Fruit fly (Drosophila melanogaster) whole organism, embryonic: ENCODE data around the gene CG9518.

Experiments
- Asciz ChIP-seq: fragments of 200-800 bp; sonication (Bioruptor generic); optimal IDR thresholded peaks from 2 replicates; lab custom pipeline; 2017; ENCODE audit warnings: missing biosample characterization, mild to moderate bottlenecking, missing genetic modification characterization, missing genetic modification reagents
- B-H2 ChIP-seq: fragments of 200-800 bp; sonication (Bioruptor generic); optimal IDR thresholded peaks from 2 replicates; lab custom pipeline; 2018; ENCODE audit warnings: missing biosample characterization, mild to moderate bottlenecking, missing genetic modification characterization
- BtbVII ChIP-seq: fragments of 200-800 bp; sonication (Bioruptor generic); optimal IDR thresholded peaks from 3 replicates; lab custom pipeline; 2017; ENCODE audit warnings: missing biosample characterization, mild to moderate bottlenecking, missing genetic modification characterization
- Bteb2 ChIP-seq: fragments of 200-800 bp; sonication (Bioruptor generic); optimal IDR thresholded peaks from 2 replicates; lab custom pipeline; 2016; ENCODE audit warnings: missing biosample characterization, missing genetic modification characterization
- CG10267 ChIP-seq: fragments of 200-800 bp; sonication (Bioruptor generic); optimal IDR thresholded peaks from 2 replicates; lab custom pipeline; 2018; ENCODE audit warnings: missing biosample characterization, mild to moderate bottlenecking, missing genetic modification characterization, moderate library complexity
- CG11247 ChIP-seq: fragments of 200-800 bp; sonication (Bioruptor generic); IDR thresholded peaks from 2 replicates; pipeline ENCODE4 v1.3.6; 2022; ENCODE audit warnings: missing biosample characterization, missing genetic modification characterization
- CG13287 ChIP-seq: fragments of 200-800 bp; sonication (Bioruptor generic); IDR thresholded peaks from 2 replicates; pipeline ENCODE4 v1.3.6; 2022; ENCODE audit warnings: missing biosample characterization, missing genetic modification characterization; ENCODE audit not compliant: partially characterized antibody
- CG13894 ChIP-seq: fragments of 200-800 bp; sonication (Bioruptor generic); optimal IDR thresholded peaks from 3 replicates; lab custom pipeline; 2018; ENCODE audit warnings: missing biosample characterization, mild to moderate bottlenecking, missing genetic modification characterization, moderate library complexity
- CG15011 ChIP-seq: fragments of 200-800 bp; sonication (Bioruptor generic); optimal IDR thresholded peaks from 3 replicates; lab custom pipeline; 2018; ENCODE audit warnings: missing biosample characterization, mild to moderate bottlenecking, missing genetic modification characterization
- CG15514 ChIP-seq: fragments of 200-800 bp; sonication (Bioruptor generic); optimal IDR thresholded peaks from 3 replicates; lab custom pipeline; 2017; ENCODE audit warnings: missing biosample characterization, missing genetic modification characterization, mild to moderate bottlenecking, moderate library complexity, missing genetic modification reagents
- CG16863 ChIP-seq: fragments of 200-800 bp; sonication (Bioruptor generic); optimal IDR thresholded peaks from 3 replicates; lab custom pipeline; 2016; ENCODE audit warnings: missing biosample characterization, missing genetic modification characterization
- CG17328 ChIP-seq: fragments of 200-800 bp; sonication (Bioruptor generic); IDR thresholded peaks from 2 replicates; pipeline ENCODE4 v1.3.6; 2022; ENCODE audit warnings: missing biosample characterization, missing genetic modification characterization
- CG18262 ChIP-seq: fragments of 200-800 bp; optimal IDR thresholded peaks from 3 replicates; lab custom pipeline; 2019; ENCODE audit warnings: missing biosample characterization, mild to moderate bottlenecking, missing genetic modification characterization, moderate library complexity
- CG2116 ChIP-seq: fragments of 200-800 bp; sonication (Bioruptor generic); optimal IDR thresholded peaks from 3 replicates; lab custom pipeline; 2018; ENCODE audit warnings: missing biosample characterization, mild to moderate bottlenecking, missing genetic modification characterization
- CG2129 ChIP-seq: fragments of 200-800 bp; sonication (Bioruptor generic); IDR thresholded peaks from 2 replicates; pipeline ENCODE4 v1.3.6; 2022; ENCODE audit warnings: missing biosample characterization, missing genetic modification characterization; ENCODE audit not compliant: partially characterized antibody
- CG4404 ChIP-seq: fragments of 200-800 bp; sonication (Bioruptor generic); IDR thresholded peaks from 2 replicates; pipeline ENCODE4 v1.3.6; 2022; ENCODE audit warnings: missing biosample characterization, missing genetic modification characterization
- CG4424 ChIP-seq: fragments of 200-800 bp; sonication (Bioruptor generic); optimal IDR thresholded peaks from 3 replicates; lab custom pipeline; 2016; ENCODE audit warnings: missing biosample characterization, missing genetic modification characterization
- CG5245 ChIP-seq: fragments of 200-800 bp; sonication (Bioruptor generic); optimal IDR thresholded peaks from 3 replicates; lab custom pipeline; 2016; ENCODE audit warnings: missing biosample characterization, missing genetic modification characterization
- CG6689 ChIP-seq: fragments of 200-800 bp; sonication (Bioruptor generic); IDR thresholded peaks from 2 replicates; pipeline ENCODE4 v1.3.6; 2022; ENCODE audit warnings: missing biosample characterization, missing genetic modification characterization
- Ets65A ChIP-seq: fragments of 200-800 bp; sonication (Bioruptor generic); peaks from one replicate; lab custom pipeline; 2016; ENCODE audit warnings: missing biosample characterization, missing genetic modification characterization
- H2.0 ChIP-seq: fragments of 200-800 bp; sonication (Bioruptor generic); IDR thresholded peaks from 2 replicates; pipeline ENCODE4 v1.3.6; 2022; ENCODE audit warnings: missing biosample characterization, missing genetic modification characterization
- Hey ChIP-seq: fragments of 200-800 bp; sonication (Bioruptor generic); optimal IDR thresholded peaks from 3 replicates; lab custom pipeline; 2018; ENCODE audit warnings: missing biosample characterization, mild to moderate bottlenecking, missing genetic modification characterization
- MTF-1 ChIP-seq: fragments of 200-800 bp; sonication (Bioruptor generic); optimal IDR thresholded peaks from 2 replicates; lab custom pipeline; 2018; ENCODE audit warnings: missing biosample characterization, mild to moderate bottlenecking, missing genetic modification characterization, borderline replicate concordance
- Mad ChIP-seq: fragments of 200-800 bp; sonication (Bioruptor generic); optimal IDR thresholded peaks from 2 replicates; lab custom pipeline; 2016; ENCODE audit warnings: missing biosample characterization, missing genetic modification characterization
- Opbp ChIP-seq: fragments of 200-800 bp; sonication (Bioruptor generic); IDR thresholded peaks from 3 replicates; pipeline ENCODE4 v1.3.6; 2022; ENCODE audit warnings: missing biosample characterization, missing genetic modification characterization; ENCODE audit not compliant: partially characterized antibody
- Sin3A ChIP-seq: fragments of >200 bp; optimal IDR thresholded peaks from 2 replicates; lab custom pipeline; 2018
- Ssrp ChIP-seq: fragments of 200-800 bp; sonication (Bioruptor generic); optimal IDR thresholded peaks from 2 replicates; lab custom pipeline; 2018; ENCODE audit warnings: missing biosample characterization, mild to moderate bottlenecking, missing genetic modification characterization, moderate library complexity
- Stat92E ChIP-seq, 3 experiments: fragments of >200 bp in 2 of 3; fragments of 200-800 bp in 1 of 3; sonication (Bioruptor generic) in 1 of 3; optimal IDR thresholded peaks; 2 replicates each; lab custom pipeline; 2017 to 2019; ENCODE audit warnings: missing biosample characterization in 3 of 3, missing genetic modification characterization in 3 of 3, mild to moderate bottlenecking in 1 of 3, moderate library complexity in 1 of 3
- bab2 ChIP-seq: fragments of 200-800 bp; sonication (Bioruptor generic); optimal IDR thresholded peaks from 2 replicates; lab custom pipeline; 2016; ENCODE audit warnings: missing biosample characterization, missing genetic modification characterization
- bbx ChIP-seq: fragments of 200-800 bp; sonication (Bioruptor generic); IDR thresholded peaks from 2 replicates; pipeline ENCODE4 v1.3.6; 2022; ENCODE audit warnings: missing biosample characterization, missing genetic modification characterization; ENCODE audit not compliant: partially characterized antibody
- bcd ChIP-seq: fragments of 200-800 bp; sonication (Bioruptor generic); optimal IDR thresholded peaks from 2 replicates; lab custom pipeline; 2017; ENCODE audit warnings: missing biosample characterization, mild to moderate bottlenecking, missing genetic modification characterization
- cad ChIP-seq: fragments of >200 bp; optimal IDR thresholded peaks from 2 replicates; lab custom pipeline; 2017; ENCODE audit warnings: missing biosample characterization, missing genetic modification characterization
- cas ChIP-seq: fragments of 200-800 bp; sonication (Bioruptor generic); IDR thresholded peaks from 2 replicates; pipeline ENCODE4 v1.3.6; 2022; ENCODE audit warnings: missing biosample characterization, missing genetic modification characterization
- chinmo ChIP-seq: fragments of 200-800 bp; sonication (Bioruptor generic); IDR thresholded peaks from 4 replicates; pipeline ENCODE4 v1.3.6; 2022; ENCODE audit warnings: missing biosample characterization, missing genetic modification characterization; ENCODE audit not compliant: partially characterized antibody
- croc ChIP-seq: fragments of 200-800 bp; sonication (Bioruptor generic); conservative IDR thresholded peaks from 3 replicates; pipeline ENCODE4 v1.3.6; 2022; ENCODE audit warnings: missing biosample characterization, missing genetic modification characterization
- ems ChIP-seq: fragments of 200-800 bp; sonication (Bioruptor generic); optimal IDR thresholded peaks from 3 replicates; lab custom pipeline; 2016; ENCODE audit warnings: missing biosample characterization, missing genetic modification characterization
- fd3F ChIP-seq: fragments of 200-800 bp; sonication (Bioruptor generic); optimal IDR thresholded peaks from 2 replicates; lab custom pipeline; 2018; ENCODE audit warnings: missing biosample characterization, mild to moderate bottlenecking, missing genetic modification characterization, moderate library complexity
- pita ChIP-seq: fragments of 200-800 bp; sonication (Bioruptor generic); optimal IDR thresholded peaks from 2 replicates; lab custom pipeline; 2017; ENCODE audit warnings: missing biosample characterization, mild to moderate bottlenecking, missing genetic modification characterization
- prd ChIP-seq, 3 experiments: fragments of >200 bp in 2 of 3; fragments of 200-800 bp in 1 of 3; sonication (Bioruptor generic) in 1 of 3; optimal IDR thresholded peaks in 2 of 3; IDR thresholded peaks in 1 of 3; 2 replicates in 2 of 3; 3 replicates in 1 of 3; pipeline versions ENCODE4 v1.3.6 to Lab custom; 2017 to 2022; ENCODE audit warnings: missing biosample characterization in 1 of 3, missing genetic modification characterization in 1 of 3
- pzg ChIP-seq: fragments of 200-800 bp; sonication (Bioruptor generic); optimal IDR thresholded peaks from 3 replicates; lab custom pipeline; 2018; ENCODE audit warnings: missing biosample characterization, mild to moderate bottlenecking, missing genetic modification characterization, moderate library complexity
- sc ChIP-seq, 3 experiments: fragments of >200 bp in 2 of 3; fragments of 200-800 bp in 1 of 3; sonication (Bioruptor generic) in 1 of 3; optimal IDR thresholded peaks; 2 replicates in 2 of 3; 3 replicates in 1 of 3; lab custom pipeline; 2017; ENCODE audit warnings: mild to moderate bottlenecking in 1 of 3, missing biosample characterization in 1 of 3, missing genetic modification characterization in 1 of 3, missing genetic modification reagents in 1 of 3
- so ChIP-seq: fragments of 200-800 bp; sonication (Bioruptor generic); IDR thresholded peaks from 3 replicates; pipeline ENCODE4 v1.3.6; 2022; ENCODE audit warnings: missing biosample characterization, missing genetic modification characterization
- sr ChIP-seq: fragments of 200-800 bp; sonication (Bioruptor generic); IDR thresholded peaks from 3 replicates; pipeline ENCODE4 v1.3.6; 2022; ENCODE audit warnings: missing biosample characterization, missing genetic modification characterization
- stwl ChIP-seq: fragments of 200-800 bp; sonication (Bioruptor generic); optimal IDR thresholded peaks from 3 replicates; lab custom pipeline; 2018; ENCODE audit warnings: missing biosample characterization, mild to moderate bottlenecking, missing genetic modification characterization, moderate library complexity
- sug ChIP-seq: fragments of 200-800 bp; optimal IDR thresholded peaks from 2 replicates; lab custom pipeline; 2019; ENCODE audit warnings: missing biosample characterization, mild to moderate bottlenecking, missing genetic modification characterization, moderate library complexity
- tin ChIP-seq: fragments of 200-800 bp; sonication (Bioruptor generic); optimal IDR thresholded peaks from 3 replicates; lab custom pipeline; 2016; ENCODE audit warnings: missing biosample characterization, missing genetic modification characterization
- tup ChIP-seq: fragments of 200-800 bp; sonication (Bioruptor generic); optimal IDR thresholded peaks from 2 replicates; lab custom pipeline; 2016; ENCODE audit warnings: missing biosample characterization, mild to moderate bottlenecking, missing genetic modification characterization, moderate library complexity
- tx ChIP-seq: fragments of 200-800 bp; sonication (Bioruptor generic); optimal IDR thresholded peaks from 2 replicates; lab custom pipeline; 2016; ENCODE audit warnings: missing biosample characterization, missing genetic modification characterization
- vfl ChIP-seq: fragments of 200-800 bp; sonication (Bioruptor generic); optimal IDR thresholded peaks from 2 replicates; lab custom pipeline; 2016; ENCODE audit warnings: missing biosample characterization, missing genetic modification characterization
- wdn ChIP-seq: fragments of 200-800 bp; sonication (Bioruptor generic); IDR thresholded peaks from 2 replicates; pipeline ENCODE4 v1.3.6; 2022; ENCODE audit warnings: missing biosample characterization, missing genetic modification characterization

CG9518 gene

dm6 chrX:14837983-14838382, 33.0 kb downstream of the CG9518 start, which contains the start of gene Grx5 (continued):
- TF ChIP-seq cad (GFP tag; lab: Kevin White, UChicago) = no peak
- no peak for TF ChIP-seq CG16863 (GFP tag; lab: Kevin White, UChicago)
- TF ChIP-seq CG13287 (GFP tag; lab: Robert Waterston, UW) = peak; percentile 76
- TF ChIP-seq CG11247 (GFP tag; lab: Robert Waterston, UW) = no peak
- no peak for TF ChIP-seq CG2129
- TF ChIP-seq sr (GFP tag; lab: Robert Waterston, UW) = no peak
- TF ChIP-seq bcd = no peak
- no peak for TF ChIP-seq fd3F (GFP tag; lab: Kevin White, UChicago)
- no peak for TF ChIP-seq Hey (tag; lab: Kevin White, UChicago)
- TF ChIP-seq stwl (tag; lab: Kevin White, UChicago) = peak; percentile 2
- TF ChIP-seq CG15514 = no peak
- no peak for TF ChIP-seq H2.0 (GFP tag; lab: Robert Waterston, UW)
- TF ChIP-seq BtbVII (GFP tag; lab: Kevin White, UChicago) = no peak
- no peak for TF ChIP-seq CG4404
- TF ChIP-seq B-H2 = no peak
- TF ChIP-seq croc (GFP tag; lab: Robert Waterston, UW) = no peak
- TF ChIP-seq ems (GFP tag; lab: Kevin White, UChicago) = no peak
- TF ChIP-seq prd (optimal IDR thresholded peaks at IDR 0.05; lab: Kevin White, UChicago) = no peak
- no peak for TF ChIP-seq prd (GFP tag; IDR thresholded peaks at IDR 0.05; lab: Robert Waterston, UW)
- no peak for TF ChIP-seq tup
- TF ChIP-seq cas = no peak
- no peak for TF ChIP-seq CG4424 (GFP tag; lab: Kevin White, UChicago)
- TF ChIP-seq Asciz (GFP tag; lab: Kevin White, UChicago) = no peak
- no peak for TF ChIP-seq wdn (GFP tag; lab: Robert Waterston, UW)
- no peak for TF ChIP-seq chinmo (GFP tag; lab: Robert Waterston, UW)
- TF ChIP-seq pita (GFP tag; lab: Kevin White, UChicago) = no peak
- no peak for TF ChIP-seq CG5245
- TF ChIP-seq sug (tag; lab: Kevin White, UChicago) = no peak
- TF ChIP-seq Opbp (GFP tag; lab: Robert Waterston, UW) = peak; percentile 61; the same call in 2 of the 3 replicates
- no peak for TF ChIP-seq CG15011
- TF ChIP-seq Stat92E (GFP tag; optimal IDR thresholded peaks at IDR 0.05; lab: Kevin White, UChicago) = no peak
- no peak for TF ChIP-seq bab2 (GFP tag; lab: Kevin White, UChicago)
- no peak for TF ChIP-seq Mad
- TF ChIP-seq Sin3A = no peak
- TF ChIP-seq CG6689 (GFP tag; lab: Robert Waterston, UW) = no peak
- no peak for TF ChIP-seq CG13894
- no peak for TF ChIP-seq CG18262
- peak; percentile 4 for TF ChIP-seq CG2116 (GFP tag; lab: Kevin White, UChicago)
- no peak for TF ChIP-seq CG17328 (GFP tag; lab: Robert Waterston, UW)
- no peak for TF ChIP-seq so (GFP tag; lab: Robert Waterston, UW)
- no peak for TF ChIP-seq Bteb2
- no peak for TF ChIP-seq Ssrp (tag; lab: Kevin White, UChicago)
- peak; percentile 19 for TF ChIP-seq pzg (GFP tag; lab: Kevin White, UChicago)
- TF ChIP-seq sc (optimal IDR thresholded peaks at IDR 0.05; lab: Kevin White, UChicago) = no peak
- no peak for TF ChIP-seq sc (GFP tag; optimal IDR thresholded peaks at IDR 0.05; lab: Kevin White, UChicago)
- TF ChIP-seq Ets65A (GFP tag; lab: Kevin White, UChicago) = no peak
- no peak for TF ChIP-seq tin (GFP tag; lab: Kevin White, UChicago)
- no peak for TF ChIP-seq CG10267 (tag; lab: Kevin White, UChicago)
- TF ChIP-seq MTF-1 (GFP tag; lab: Kevin White, UChicago) = no peak
- no peak for TF ChIP-seq tx
- no peak for TF ChIP-seq vfl (GFP tag; lab: Kevin White, UChicago)
- TF ChIP-seq bbx (GFP tag; lab: Robert Waterston, UW) = 0 out of 2 replicates have a peak, but pooled peaks have one; percentile 56
